Worm (Caenorhabditis elegans) whole organism, L4 larva: ENCODE results near the gene Y50E8A.6.

Source experiments
- R02D3.7 ChIP-seq: fragments of 150-350 bp; sonication (generic microtip); optimal IDR thresholded peaks from 3 replicates; lab custom pipeline; 2014; ENCODE audit warnings: missing biosample characterization, missing genetic modification characterization
- ceh-82 ChIP-seq: sonication (generic microtip); optimal IDR thresholded peaks from 2 replicates; lab custom pipeline; 2017; ENCODE audit warnings: missing biosample characterization, missing genetic modification characterization
- daf-8 ChIP-seq: fragments of 200-800 bp; sonication (Bioruptor generic); IDR thresholded peaks from 2 replicates; pipeline ENCODE4 v1.3.6; 2022; ENCODE audit warnings: missing genetic modification characterization, missing compliant biosample characterization
- dve-1 ChIP-seq: sonication (generic microtip); optimal IDR thresholded peaks from 2 replicates; lab custom pipeline; 2017; ENCODE audit warnings: antibody characterized with exemption, mild to moderate bottlenecking, missing genetic modification characterization, missing compliant biosample characterization; ENCODE audit not compliant: insufficient read depth
- nhr-25 ChIP-seq: sonication (generic microtip); optimal IDR thresholded peaks from 2 replicates; lab custom pipeline; 2017; ENCODE audit warnings: missing genetic modification characterization, mild to moderate bottlenecking, missing compliant biosample characterization, antibody characterized with exemption, moderate library complexity, borderline replicate concordance; ENCODE audit not compliant: insufficient read depth
- zag-1 ChIP-seq: fragments of 150-350 bp; optimal IDR thresholded peaks from 2 replicates; lab custom pipeline; 2014; ENCODE audit warnings: missing biosample characterization, missing genetic modification characterization
- zfp-3 ChIP-seq: fragments of 200-800 bp; sonication (Bioruptor generic); conservative IDR thresholded peaks from 2 replicates; pipeline ENCODE4 v1.3.6; 2022; ENCODE audit warnings: missing genetic modification reagents, missing genetic modification characterization, missing compliant biosample characterization

DNA sequence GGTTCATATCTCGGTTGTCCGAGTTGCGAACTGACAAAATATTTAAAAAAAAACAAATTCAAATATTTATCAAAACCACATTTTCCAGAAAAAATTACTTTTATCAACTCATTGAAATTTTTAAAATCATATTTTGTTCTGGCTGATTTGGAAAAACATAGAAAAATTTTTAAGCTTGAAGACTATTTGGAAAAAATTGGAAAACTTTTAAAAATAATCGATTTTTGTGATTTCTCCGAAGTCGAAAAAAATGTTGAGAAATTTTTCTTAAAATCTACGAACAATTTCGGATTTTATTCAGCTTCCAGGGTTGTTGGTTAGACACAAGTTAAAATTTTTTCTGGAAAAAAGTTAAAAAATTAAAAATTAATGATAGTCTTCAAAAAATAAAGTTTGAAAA lies 4.3 kb downstream of the Y50E8A.6 start, which contains the start of gene Y50E8A.5:
- TF ChIP-seq R02D3.7 (no peak), nhr-25 (tag; lab: Kevin White, UChicago) (no peak), zag-1 (no peak), ceh-82 (tag; lab: Kevin White, UChicago) (no peak), dve-1 (tag; lab: Kevin White, UChicago) (no peak), zfp-3 (GFP tag; lab: Robert Waterston, UW) (no peak), daf-8 (GFP tag; lab: Robert Waterston, UW) (no peak)
